Worm (Caenorhabditis elegans): Measurements from ENCODE around the gene srxa-7.

Gene srxa-7

ce11 chrV:16322155-16322554, 14.8 kb downstream of the srxa-7 start:
- TF ChIP-seq efl-1 (GFP tag; optimal IDR thresholded peaks at IDR 0.05) (no peak), hsf-1 (GFP tag; IDR thresholded peaks at IDR 0.05) (peak; percentile 91)

DNA sequence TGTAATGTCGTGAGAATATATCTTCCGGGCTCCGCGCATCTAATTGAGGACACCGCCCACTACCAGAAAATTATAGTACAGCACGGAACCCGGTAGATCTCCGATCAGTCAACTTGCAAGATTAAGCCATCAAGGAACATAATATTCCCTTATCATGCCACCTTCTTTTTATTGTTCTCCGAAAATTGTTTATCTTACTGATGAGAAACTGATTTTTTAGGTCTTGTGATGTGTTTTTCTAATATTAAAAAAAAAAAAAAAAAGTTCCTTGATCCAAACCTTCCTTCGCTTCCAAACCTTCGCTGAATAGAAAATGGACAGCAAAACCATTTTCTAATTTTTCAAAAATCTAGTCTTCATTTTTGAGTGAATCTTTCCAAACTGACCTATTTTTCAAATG, 21.5 kb downstream of the srxa-7 start, which contains the start of gene F57G8.7:
TSS of gene F57G8.7 (plus strand) at position 301 of the 400 bp plus-strand sequence.
- no peak for TF ChIP-seq Y67H2A.10 (GFP tag; conservative IDR thresholded peaks at IDR 0.05)

- TF ChIP-seq lin-35 (GFP tag; optimal IDR thresholded peaks at IDR 0.05), result no peak
- TF ChIP-seq Y95B8A.8 (GFP tag; IDR thresholded peaks at IDR 0.05), result no peak
- TF ChIP-seq Y56A3A.18 (GFP tag; IDR thresholded peaks at IDR 0.05), result no peak
- TF ChIP-seq ccch-3 (GFP tag; optimal IDR thresholded peaks at IDR 0.05), result no peak
- no peak for TF ChIP-seq pbrm-1 (GFP tag; IDR thresholded peaks at IDR 0.05)
- no peak for TF ChIP-seq somi-1 (GFP tag; optimal IDR thresholded peaks at IDR 0.05)
- TF ChIP-seq egl-44 (GFP tag; IDR thresholded peaks at IDR 0.05), result no peak
- no peak for TF ChIP-seq cebp-1 (GFP tag; IDR thresholded peaks at IDR 0.05)
- TF ChIP-seq cebp-1 (tag; optimal IDR thresholded peaks at IDR 0.05), result no peak
These were observed 26.1 kb downstream of the srxa-7 start, which contains the start of gene srh-167 for ce11 chrV:16333412-16333811. Gene srh-167 (plus strand): TSS chrV:16333712.

- TF ChIP-seq athp-1 (tag; optimal IDR thresholded peaks at IDR 0.05), result no peak
These were observed 29.0 kb downstream of the srxa-7 start, which contains the start of gene srw-87 for ce11 chrV:16336326-16336725. Gene srw-87 (plus strand): TSS chrV:16336626.

DNA sequence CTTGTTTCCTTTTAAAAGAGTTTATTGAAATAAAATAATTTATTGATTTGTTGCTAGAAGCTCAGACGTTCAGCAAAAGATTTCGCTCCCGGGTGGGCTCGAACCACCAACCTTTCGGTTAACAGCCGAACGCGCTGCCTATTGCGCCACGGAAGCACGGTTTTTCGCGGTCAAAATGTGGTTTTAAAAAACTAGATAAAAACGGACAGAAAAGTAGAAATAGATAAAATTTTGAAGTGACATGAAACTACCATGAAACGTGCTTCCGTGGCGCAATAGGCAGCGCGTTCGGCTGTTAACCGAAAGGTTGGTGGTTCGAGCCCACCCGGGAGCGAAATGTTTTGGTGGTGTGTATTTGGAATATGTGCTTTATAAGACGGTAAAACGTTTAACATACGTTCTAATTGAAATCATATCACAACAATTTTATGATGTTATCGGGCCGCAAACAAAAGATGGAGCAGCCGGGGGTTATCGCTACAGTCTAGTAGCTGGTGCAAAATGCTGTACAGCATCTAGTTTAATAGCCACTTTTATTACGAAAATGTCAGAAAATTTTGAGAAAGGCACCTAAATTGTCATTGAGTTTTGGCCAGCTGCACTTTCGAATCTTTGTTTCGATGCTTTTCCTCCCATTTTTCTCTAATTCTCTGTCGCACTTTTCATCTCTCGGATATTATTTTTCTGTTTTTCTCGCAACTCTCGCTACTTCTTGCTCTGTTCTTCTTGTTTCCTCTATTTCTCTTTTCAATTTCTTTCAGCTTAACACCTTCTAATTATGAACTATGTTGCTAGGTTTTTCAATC, 31.1 kb downstream of the srxa-7 start, which contains the start of gene slc-9B.2:
TSS of gene slc-9B.2 (plus strand) at position 756 of the 806 bp plus-strand sequence.
- TF ChIP-seq B0261.1 (tag; optimal IDR thresholded peaks at IDR 0.05) (peak; percentile 75), dox-1 (GFP tag; IDR thresholded peaks at IDR 0.05) (peak; percentile 69; the same call in 1 of the 2 replicates), nhr-80 (tag; optimal IDR thresholded peaks at IDR 0.05) (peak; percentile 69), D2030.7 (GFP tag; IDR thresholded peaks at IDR 0.05) (peak; percentile 63), rec-8 (tag; optimal IDR thresholded peaks at IDR 0.05) (peak in 1 of 2 experiments; percentile 11), nhr-90 (tag; optimal IDR thresholded peaks at IDR 0.05) (peak; percentile 41), ztf-18 (tag; optimal IDR thresholded peaks at IDR 0.05) (peak; percentile 60), mxl-1 (tag; optimal IDR thresholded peaks at IDR 0.05) (peak; percentile 16), zim-3 (tag; optimal IDR thresholded peaks at IDR 0.05) (peak; percentile 53), die-1 (tag; optimal IDR thresholded peaks at IDR 0.05) (peak; percentile 46), let-607 (tag; optimal IDR thresholded peaks at IDR 0.05) (peak in 1 of 2 experiments; percentile 24), madf-10 (tag; optimal IDR thresholded peaks at IDR 0.05) (peak; percentile 49), tbp1 (GFP tag; optimal IDR thresholded peaks at IDR 0.05) (peak; percentile 85), ceh-40 (GFP tag; IDR thresholded peaks at IDR 0.05) (peak; percentile 34; the same call in 1 of the 2 replicates), lin-26 (GFP tag; IDR thresholded peaks at IDR 0.05) (peak; percentile 81; the same call in 1 of the 2 replicates), Y56A3A.18 (GFP tag; IDR thresholded peaks at IDR 0.05) (peak; percentile 60; the same call in 1 of the 2 replicates), lin-40 (tag; optimal IDR thresholded peaks at IDR 0.05) (peak; percentile 25), Y95B8A.8 (GFP tag; IDR thresholded peaks at IDR 0.05) (0 out of 2 replicates have a peak, but pooled peaks have one; percentile 11), chd-7 (tag; optimal IDR thresholded peaks at IDR 0.05) (peak; percentile 23), efl-1 (GFP tag; optimal IDR thresholded peaks at IDR 0.05) (peak; percentile 2), F49E8.2 (tag; optimal IDR thresholded peaks at IDR 0.05; ENCODE audit: insufficient read depth) (peak; percentile 54), B0035.1 (tag; optimal IDR thresholded peaks at IDR 0.05) (peak; percentile 25), pbrm-1 (GFP tag; IDR thresholded peaks at IDR 0.05) (peak; percentile 62; the same call in 1 of the 2 replicates), egl-44 (GFP tag; IDR thresholded peaks at IDR 0.05) (0 out of 2 replicates have a peak, but pooled peaks have one; percentile 31), snpc-1.1 (tag; optimal IDR thresholded peaks at IDR 0.05; ENCODE audit: insufficient read depth) (peak; percentile 18), ztf-25 (GFP tag; IDR thresholded peaks at IDR 0.05) (0 out of 2 replicates have a peak, but pooled peaks have one; percentile 40), ceh-100 (GFP tag; IDR thresholded peaks at IDR 0.05) (peak; percentile 10; the same call in 1 of the 2 replicates), F23B12.7 (tag; optimal IDR thresholded peaks at IDR 0.05; ENCODE audit: insufficient read depth) (peak; percentile 40), hmg-1.2 (GFP tag; IDR thresholded peaks at IDR 0.05) (peak; percentile 48), athp-1 (tag; optimal IDR thresholded peaks at IDR 0.05) (peak; percentile 11)

Measured in whole organism, young adult.